Worm (Caenorhabditis elegans) whole organism, young adult: Measurements from ENCODE around the gene dis-3.

Experiments
- F39B2.1 ChIP-seq: fragments of 200-800 bp; sonication (Bioruptor generic); IDR thresholded peaks from 2 replicates; pipeline ENCODE4 v1.3.6; 2022; ENCODE audit warnings: missing genetic modification reagents, missing genetic modification characterization, missing compliant biosample characterization
- ceh-91 ChIP-seq: fragments of 200-800 bp; sonication (Bioruptor generic); IDR thresholded peaks from 2 replicates; pipeline ENCODE4 v1.3.6; 2022; ENCODE audit warnings: missing genetic modification reagents, missing genetic modification characterization, missing compliant biosample characterization
- him-1 ChIP-seq: sonication (generic microtip); optimal IDR thresholded peaks from 2 replicates; lab custom pipeline; 2016; ENCODE audit warnings: missing genotype, missing genetic modification reagents, missing genetic modification characterization, missing compliant biosample characterization
- hlh-26 ChIP-seq: fragments of 200-800 bp; sonication (Bioruptor generic); conservative IDR thresholded peaks from 2 replicates; pipeline ENCODE4 v1.3.6; 2022; ENCODE audit warnings: missing genetic modification reagents, missing genetic modification characterization, missing compliant biosample characterization
- pha-4 ChIP-seq: fragments of 150-350 bp; sonication (generic microtip); optimal IDR thresholded peaks from 2 replicates; lab custom pipeline; 2014; ENCODE audit warnings: missing biosample characterization, missing genetic modification reagents, missing genetic modification characterization
- tbp1 ChIP-seq: fragments of 200-800 bp; sonication (Bioruptor generic); optimal IDR thresholded peaks from 2 replicates; lab custom pipeline; 2018; ENCODE audit warnings: mild to moderate bottlenecking, missing genetic modification characterization, missing compliant biosample characterization

- TF ChIP-seq hlh-26 (no peak), tbp1 (GFP tag; lab: Kevin White, UChicago) (no peak), him-1 (no peak), F39B2.1 (GFP tag; lab: Robert Waterston, UW) (no peak), pha-4 (no peak), ceh-91 (GFP tag; lab: Robert Waterston, UW) (no peak)
Observed at ce11 chrIV:10072527-10072926, 24.5 kb upstream of the dis-3 start, which contains the start of gene W01B6.3.
